Worm (Caenorhabditis elegans) whole organism, L2 larva: ENCODE results near the gene F20D6.1.

ENCODE experiments used
- elt-3 ChIP-seq: sonication (generic microtip); optimal IDR thresholded peaks from 2 replicates; lab custom pipeline; 2017; ENCODE audit warnings: missing biosample characterization, missing genetic modification characterization
- ztf-11 ChIP-seq: sonication (generic microtip); optimal IDR thresholded peaks from 2 replicates; lab custom pipeline; 2017; ENCODE audit warnings: missing biosample characterization, missing genetic modification characterization

DNA sequence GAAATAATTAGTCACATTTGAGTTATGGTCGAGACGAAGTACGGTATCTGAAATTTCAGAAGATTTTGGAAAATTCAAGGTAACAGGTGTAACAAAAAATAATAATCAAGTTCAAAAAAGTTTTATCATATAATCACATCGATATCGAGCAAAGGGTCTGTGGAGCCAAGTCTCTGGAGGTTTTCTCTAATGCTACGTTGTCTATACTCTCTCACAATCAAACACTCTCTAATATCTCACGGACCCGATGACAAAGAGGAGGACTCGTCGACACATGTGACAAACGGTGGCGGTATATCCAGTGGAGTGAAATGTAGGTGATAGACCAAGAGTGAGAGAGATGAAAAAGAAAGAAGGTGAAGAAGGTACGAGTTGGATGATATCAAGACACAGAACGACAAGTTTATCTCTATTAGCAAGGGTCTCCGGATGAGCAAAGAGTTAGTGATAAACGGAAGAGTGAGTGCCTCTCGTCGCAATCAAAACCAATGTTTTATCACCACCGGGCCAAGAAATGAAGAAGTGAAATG, 5.4 kb downstream of the F20D6.1 start, which contains the start of gene F20D6.10:
- TF ChIP-seq elt-3 (tag; lab: Kevin White, UChicago) (no peak), ztf-11 (tag; lab: Kevin White, UChicago) (no peak)
